Fruit fly (Drosophila melanogaster) whole organism, adult: ENCODE results near the gene Ugt316A1.

ENCODE experiments used
- CG11617 ChIP-seq: fragments of 200-800 bp; sonication (Bioruptor generic); optimal IDR thresholded peaks from 2 replicates; lab custom pipeline; 2017; ENCODE audit warnings: mild to moderate bottlenecking, missing biosample characterization, missing genetic modification reagents, missing genetic modification characterization
- CG12768 ChIP-seq: fragments of 200-800 bp; sonication (Bioruptor generic); optimal IDR thresholded peaks from 2 replicates; lab custom pipeline; 2017; ENCODE audit warnings: missing biosample characterization, missing genetic modification characterization, mild to moderate bottlenecking, moderate library complexity, missing genetic modification reagents
- CG1620 ChIP-seq: fragments of 200-800 bp; sonication (Bioruptor generic); optimal IDR thresholded peaks from 2 replicates; lab custom pipeline; 2016; ENCODE audit warnings: missing biosample characterization, missing genetic modification characterization
- CG33017 ChIP-seq: fragments of 200-800 bp; sonication (Bioruptor generic); optimal IDR thresholded peaks from 2 replicates; lab custom pipeline; 2018; ENCODE audit warnings: missing biosample characterization, mild to moderate bottlenecking, missing genetic modification characterization, moderate library complexity
- CG7045 ChIP-seq: fragments of 200-800 bp; sonication (Bioruptor generic); optimal IDR thresholded peaks from 2 replicates; lab custom pipeline; 2017; ENCODE audit warnings: missing biosample characterization, mild to moderate bottlenecking, missing genetic modification characterization
- Clk ChIP-seq: fragments of 200-800 bp; sonication (Bioruptor generic); optimal IDR thresholded peaks from 2 replicates; lab custom pipeline; 2017; ENCODE audit warnings: missing biosample characterization, missing genetic modification characterization
- Crg-1 ChIP-seq: fragments of 200-800 bp; sonication (Bioruptor generic); optimal IDR thresholded peaks from 2 replicates; lab custom pipeline; 2016; ENCODE audit warnings: missing biosample characterization, missing genetic modification characterization
- Hr96 ChIP-seq: fragments of 200-800 bp; sonication (Bioruptor generic); optimal IDR thresholded peaks from 2 replicates; lab custom pipeline; 2016; ENCODE audit warnings: missing biosample characterization, missing genetic modification characterization
- Mnt ChIP-seq: fragments of 200-800 bp; sonication (Bioruptor generic); optimal IDR thresholded peaks from 2 replicates; lab custom pipeline; 2016; ENCODE audit warnings: missing biosample characterization, mild to moderate bottlenecking, missing genetic modification characterization
- bab1 ChIP-seq: fragments of 200-800 bp; sonication (Bioruptor generic); optimal IDR thresholded peaks from 3 replicates; lab custom pipeline; 2019; ENCODE audit warnings: missing biosample characterization, mild to moderate bottlenecking, missing genetic modification characterization, moderate library complexity
- cic ChIP-seq: fragments of 200-800 bp; sonication (Bioruptor generic); optimal IDR thresholded peaks from 2 replicates; lab custom pipeline; 2017; ENCODE audit warnings: missing biosample characterization, mild to moderate bottlenecking, missing genetic modification characterization, moderate library complexity
- cnc ChIP-seq, 2 experiments: fragments of >200 bp; optimal IDR thresholded peaks; 2 replicates each; lab custom pipeline; 2017
- kay ChIP-seq: fragments of 200-800 bp; sonication (Bioruptor generic); peaks from one replicate; lab custom pipeline; 2016; ENCODE audit warnings: missing biosample characterization, missing genetic modification characterization, borderline replicate concordance
- ovo ChIP-seq: fragments of 200-800 bp; sonication (Bioruptor generic); optimal IDR thresholded peaks from 2 replicates; lab custom pipeline; 2016; ENCODE audit warnings: missing biosample characterization, missing genetic modification characterization

DNA sequence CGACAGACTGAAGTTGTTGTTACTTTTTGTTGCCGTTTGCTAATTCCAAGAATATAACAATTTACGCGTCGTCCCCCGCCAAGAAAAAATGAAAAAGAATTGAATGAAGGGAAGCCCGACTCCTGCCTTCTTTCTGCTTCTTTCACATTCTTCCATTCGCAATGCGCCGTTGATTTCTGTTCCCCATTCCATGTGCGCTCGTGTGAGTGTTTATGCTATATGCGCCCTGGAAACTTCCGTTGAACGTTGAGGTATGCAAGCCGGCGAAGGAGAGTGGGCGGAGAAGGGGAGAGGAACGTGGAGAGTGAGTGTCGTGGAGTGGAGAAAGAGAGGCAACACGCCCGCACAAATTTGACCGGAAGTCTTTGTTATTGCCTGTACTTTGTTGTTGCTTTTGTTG lies 16.5 kb upstream of the Ugt316A1 start:
- TF ChIP-seq Crg-1 (GFP tag; lab: Kevin White, UChicago) (no peak), cic (no peak), CG1620 (GFP tag; lab: Kevin White, UChicago) (no peak), CG11617 (no peak), CG7045 (no peak), Clk (GFP tag; lab: Kevin White, UChicago) (no peak), Hr96 (no peak), CG12768 (GFP tag; lab: Kevin White, UChicago) (no peak), ovo (GFP tag; lab: Kevin White, UChicago) (no peak), kay (no peak), Mnt (GFP tag; lab: Kevin White, UChicago) (no peak), CG33017 (tag; lab: Kevin White, UChicago) (no peak), cnc (optimal IDR thresholded peaks at IDR 0.05; lab: Kevin White, UChicago) (no peak), bab1 (no peak)
